Worm (Caenorhabditis elegans) whole organism, late embryonic: ENCODE data around the gene oac-40.

ENCODE experiments used
- C08G9.2 ChIP-seq: sonication (generic microtip); optimal IDR thresholded peaks from 2 replicates; lab custom pipeline; 2016; ENCODE audit warnings: mild to moderate bottlenecking, missing genetic modification characterization, moderate library complexity, missing compliant biosample characterization
- K02D7.2 ChIP-seq: sonication (generic microtip); optimal IDR thresholded peaks from 2 replicates; lab custom pipeline; 2017; ENCODE audit warnings: mild to moderate bottlenecking, missing genetic modification characterization, missing compliant biosample characterization
- ama-1 ChIP-seq: fragments of 150-350 bp; optimal IDR thresholded peaks from 2 replicates; lab custom pipeline; 2014
- ceh-18 ChIP-seq: sonication (generic microtip); optimal IDR thresholded peaks from 2 replicates; lab custom pipeline; 2016; ENCODE audit warnings: missing genetic modification characterization, missing compliant biosample characterization
- ceh-19 ChIP-seq: fragments of 200-800 bp; sonication (Bioruptor generic); optimal IDR thresholded peaks from 2 replicates; lab custom pipeline; 2018; ENCODE audit warnings: mild to moderate bottlenecking, missing genetic modification characterization, missing compliant biosample characterization
- ceh-2 ChIP-seq: sonication (generic microtip); optimal IDR thresholded peaks from 2 replicates; lab custom pipeline; 2016; ENCODE audit warnings: missing genotype, missing genetic modification characterization, missing compliant biosample characterization
- ceh-22 ChIP-seq: sonication (generic microtip); optimal IDR thresholded peaks from 2 replicates; lab custom pipeline; 2017; ENCODE audit warnings: missing biosample characterization, missing genetic modification characterization
- ceh-24 ChIP-seq: sonication (generic microtip); optimal IDR thresholded peaks from 2 replicates; lab custom pipeline; 2016; ENCODE audit warnings: mild to moderate bottlenecking, missing genetic modification characterization, missing compliant biosample characterization
- ceh-30 ChIP-seq: fragments of 150-350 bp; optimal IDR thresholded peaks from 2 replicates; lab custom pipeline; 2014; ENCODE audit warnings: missing biosample characterization, missing genetic modification characterization
- ceh-31 ChIP-seq: sonication (generic microtip); optimal IDR thresholded peaks from 2 replicates; lab custom pipeline; 2016; ENCODE audit warnings: missing genetic modification characterization, missing compliant biosample characterization
- ceh-34 ChIP-seq: sonication (generic microtip); optimal IDR thresholded peaks from 2 replicates; lab custom pipeline; 2016; ENCODE audit warnings: mild to moderate bottlenecking, missing genetic modification characterization, missing compliant biosample characterization
- ceh-48 ChIP-seq: sonication (generic microtip); optimal IDR thresholded peaks from 2 replicates; lab custom pipeline; 2016; ENCODE audit warnings: missing genetic modification characterization, inconsistent platforms, missing compliant biosample characterization
- ceh-6 ChIP-seq: fragments of 200-800 bp; sonication (Bioruptor generic); optimal IDR thresholded peaks from 2 replicates; lab custom pipeline; 2018; ENCODE audit warnings: mild to moderate bottlenecking, missing genetic modification characterization, missing compliant biosample characterization
- ceh-9 ChIP-seq: sonication (generic microtip); optimal IDR thresholded peaks from 2 replicates; lab custom pipeline; 2016; ENCODE audit warnings: mild to moderate bottlenecking, missing genetic modification characterization, inconsistent platforms, missing compliant biosample characterization
- che-1 ChIP-seq: sonication (generic microtip); optimal IDR thresholded peaks from 2 replicates; lab custom pipeline; 2016; ENCODE audit warnings: mild to moderate bottlenecking, missing genetic modification characterization, missing compliant biosample characterization
- elt-2 ChIP-seq: sonication (generic microtip); optimal IDR thresholded peaks from 2 replicates; lab custom pipeline; 2016; ENCODE audit warnings: missing genetic modification reagents, missing genetic modification characterization, missing compliant biosample characterization
- ets-4 ChIP-seq: sonication (generic microtip); optimal IDR thresholded peaks from 2 replicates; lab custom pipeline; 2016; ENCODE audit warnings: missing genetic modification characterization, missing compliant biosample characterization
- fkh-10 ChIP-seq: fragments of 150-350 bp; optimal IDR thresholded peaks from 2 replicates; lab custom pipeline; 2014; ENCODE audit warnings: missing biosample characterization, missing genetic modification reagents, missing genetic modification characterization
- gmeb-2 ChIP-seq: sonication (generic microtip); optimal IDR thresholded peaks from 2 replicates; lab custom pipeline; 2016; ENCODE audit warnings: missing genetic modification characterization, inconsistent platforms, missing compliant biosample characterization
- hlh-13 ChIP-seq: fragments of 200-800 bp; sonication (Bioruptor generic); optimal IDR thresholded peaks from 2 replicates; lab custom pipeline; 2018; ENCODE audit warnings: mild to moderate bottlenecking, missing genetic modification characterization, missing compliant biosample characterization
- hlh-15 ChIP-seq: sonication (generic microtip); optimal IDR thresholded peaks from 2 replicates; lab custom pipeline; 2016; ENCODE audit warnings: missing genetic modification characterization, missing compliant biosample characterization
- hlh-6 ChIP-seq: sonication (generic microtip); optimal IDR thresholded peaks from 2 replicates; lab custom pipeline; 2016; ENCODE audit warnings: missing genotype, missing genetic modification characterization, missing compliant biosample characterization
- hlh-8 ChIP-seq: sonication (generic microtip); optimal IDR thresholded peaks from 2 replicates; lab custom pipeline; 2016; ENCODE audit warnings: missing genotype, missing genetic modification characterization, missing compliant biosample characterization
- lim-6 ChIP-seq: sonication (generic microtip); optimal IDR thresholded peaks from 2 replicates; lab custom pipeline; 2016; ENCODE audit warnings: missing genetic modification characterization, missing compliant biosample characterization
- madf-2 ChIP-seq: sonication (generic microtip); optimal IDR thresholded peaks from 2 replicates; lab custom pipeline; 2017; ENCODE audit warnings: missing genetic modification characterization, missing compliant biosample characterization
- mec-3 ChIP-seq: sonication (generic microtip); optimal IDR thresholded peaks from 2 replicates; lab custom pipeline; 2016; ENCODE audit warnings: borderline replicate concordance, missing genetic modification characterization, missing compliant biosample characterization
- nhr-11 ChIP-seq: fragments of 150-350 bp; optimal IDR thresholded peaks from 2 replicates; lab custom pipeline; 2014; ENCODE audit warnings: missing biosample characterization, missing genetic modification characterization
- pag-3 ChIP-seq: sonication (generic microtip); optimal IDR thresholded peaks from 2 replicates; lab custom pipeline; 2016; ENCODE audit warnings: missing compliant biosample characterization, missing genetic modification characterization, borderline replicate concordance
- pat-9 ChIP-seq: fragments of 200-800 bp; sonication (Bioruptor generic); optimal IDR thresholded peaks from 2 replicates; lab custom pipeline; 2018; ENCODE audit warnings: mild to moderate bottlenecking, missing genetic modification characterization, moderate library complexity, missing compliant biosample characterization
- pha-2 ChIP-seq: sonication (generic microtip); optimal IDR thresholded peaks from 2 replicates; lab custom pipeline; 2017; ENCODE audit warnings: mild to moderate bottlenecking, missing genetic modification characterization, missing compliant biosample characterization
- pha-4 ChIP-seq: fragments of 150-350 bp; optimal IDR thresholded peaks from 2 replicates; lab custom pipeline; 2018; ENCODE audit warnings: missing biosample characterization, missing genetic modification reagents, missing genetic modification characterization
- pqm-1 ChIP-seq: sonication (generic microtip); optimal IDR thresholded peaks from 2 replicates; lab custom pipeline; 2016; ENCODE audit warnings: missing genetic modification characterization, missing compliant biosample characterization
- ref-2 ChIP-seq: sonication (generic microtip); optimal IDR thresholded peaks from 2 replicates; lab custom pipeline; 2016; ENCODE audit warnings: missing genetic modification characterization, missing compliant biosample characterization
- rnt-1 ChIP-seq: sonication (generic microtip); optimal IDR thresholded peaks from 2 replicates; lab custom pipeline; 2016; ENCODE audit warnings: missing genetic modification characterization, missing compliant biosample characterization
- sdc-2 ChIP-seq: sonication (generic microtip); optimal IDR thresholded peaks from 2 replicates; lab custom pipeline; 2016; ENCODE audit warnings: missing genotype, missing genetic modification characterization, missing compliant biosample characterization
- sox-2 ChIP-seq: fragments of 200-800 bp; sonication (Bioruptor generic); IDR thresholded peaks from 2 replicates; pipeline ENCODE4 v1.3.6; 2022; ENCODE audit warnings: missing genetic modification reagents, missing genetic modification characterization, missing compliant biosample characterization
- syd-9 ChIP-seq: sonication (generic microtip); optimal IDR thresholded peaks from 2 replicates; lab custom pipeline; 2016; ENCODE audit warnings: mild to moderate bottlenecking, missing genetic modification characterization, moderate library complexity, missing compliant biosample characterization
- tbx-7 ChIP-seq: sonication (generic microtip); optimal IDR thresholded peaks from 2 replicates; lab custom pipeline; 2016; ENCODE audit warnings: missing genotype, missing genetic modification characterization, missing compliant biosample characterization
- ttx-3 ChIP-seq: sonication (generic microtip); optimal IDR thresholded peaks from 2 replicates; lab custom pipeline; 2016; ENCODE audit warnings: missing genetic modification reagents, missing genetic modification characterization, missing compliant biosample characterization
- unc-3 ChIP-seq, 2 experiments: fragments of 200-800 bp in 1 of 2; sonication (Bioruptor generic) in 1 of 2; sonication (generic microtip) in 1 of 2; conservative IDR thresholded peaks in 1 of 2; optimal IDR thresholded peaks in 1 of 2; 2 replicates each; pipeline versions ENCODE4 v1.3.6 to Lab custom; 2016 to 2022; ENCODE audit warnings: missing compliant biosample characterization in 2 of 2, missing genetic modification characterization in 2 of 2, missing genetic modification reagents in 1 of 2
- unc-42 ChIP-seq: sonication (generic microtip); optimal IDR thresholded peaks from 2 replicates; lab custom pipeline; 2016; ENCODE audit warnings: missing genotype, missing genetic modification characterization, missing compliant biosample characterization
- unc-86 ChIP-seq: sonication (generic microtip); optimal IDR thresholded peaks from 2 replicates; lab custom pipeline; 2016; ENCODE audit warnings: missing genetic modification characterization, missing compliant biosample characterization
- zip-5 ChIP-seq: sonication (generic microtip); optimal IDR thresholded peaks from 2 replicates; lab custom pipeline; 2016; ENCODE audit warnings: missing genetic modification characterization, missing compliant biosample characterization
- ztf-16 ChIP-seq: sonication (generic microtip); optimal IDR thresholded peaks from 2 replicates; lab custom pipeline; 2017; ENCODE audit warnings: missing genetic modification characterization, missing compliant biosample characterization

Gene oac-40

ce11 chrV:9063134-9063533 is 46.6 kb downstream of the oac-40 start:
- TF ChIP-seq unc-86 (tag; lab: Kevin White, UChicago) (no peak), ets-4 (tag; lab: Kevin White, UChicago) (no peak), ceh-6 (no peak), ceh-18 (no peak), K02D7.2 (tag; lab: Kevin White, UChicago) (no peak), madf-2 (tag; lab: Kevin White, UChicago) (no peak), lim-6 (no peak), mec-3 (tag; lab: Kevin White, UChicago) (no peak), pha-4 (tag; lab: Kevin White, UChicago) (no peak), hlh-13 (no peak), sdc-2 (no peak), rnt-1 (no peak), ceh-24 (no peak), unc-42 (tag; lab: Kevin White, UChicago) (no peak), ceh-31 (tag; lab: Kevin White, UChicago) (no peak), pag-3 (tag; lab: Kevin White, UChicago) (no peak), zip-5 (no peak), hlh-8 (no peak)

- TF ChIP-seq ref-2 (tag; lab: Kevin White, UChicago) (no peak), hlh-15 (tag; lab: Kevin White, UChicago) (no peak), ceh-18 (no peak), ttx-3 (tag; lab: Kevin White, UChicago) (no peak), ceh-24 (no peak)
Measured at ce11 chrV:9065001-9065400, 48.4 kb downstream of the oac-40 start.

ce11 chrV:9065915-9066314 is 49.3 kb downstream of the oac-40 start:
- no peak for TF ChIP-seq hlh-6 (tag; lab: Kevin White, UChicago)
- TF ChIP-seq pat-9 (tag; lab: Kevin White, UChicago) = no peak
- TF ChIP-seq ref-2 (tag; lab: Kevin White, UChicago) = no peak
- no peak for TF ChIP-seq unc-86 (tag; lab: Kevin White, UChicago)
- TF ChIP-seq ceh-19 (GFP tag; lab: Kevin White, UChicago) = no peak
- TF ChIP-seq ceh-2 = no peak
- TF ChIP-seq tbx-7 = no peak
- TF ChIP-seq ama-1 (lab: Kevin White, UChicago) = no peak
- TF ChIP-seq mec-3 (tag; lab: Kevin White, UChicago) = no peak
- TF ChIP-seq ceh-30 = no peak
- no peak for TF ChIP-seq syd-9
- no peak for TF ChIP-seq pha-2 (tag; lab: Kevin White, UChicago)
- no peak for TF ChIP-seq nhr-11 (tag; lab: Kevin White, UChicago)
- TF ChIP-seq gmeb-2 (tag; lab: Kevin White, UChicago) = no peak
- TF ChIP-seq pqm-1 (tag; lab: Kevin White, UChicago) = no peak
- no peak for TF ChIP-seq ceh-48
- no peak for TF ChIP-seq elt-2 (tag; lab: Kevin White, UChicago)
- no peak for TF ChIP-seq madf-2 (tag; lab: Kevin White, UChicago)
- no peak for TF ChIP-seq hlh-15 (tag; lab: Kevin White, UChicago)

ce11 chrV:9067678-9068077 is 51.1 kb downstream of the oac-40 start, which contains the start of gene fip-2:
fip-2 (plus strand) TSS chrV:9067978.
- no peak for TF ChIP-seq che-1 (tag; lab: Kevin White, UChicago)
- TF ChIP-seq ceh-22 (tag; lab: Kevin White, UChicago) = no peak
- TF ChIP-seq pat-9 (tag; lab: Kevin White, UChicago) = no peak
- TF ChIP-seq unc-3 (GFP tag; conservative IDR thresholded peaks at IDR 0.05; lab: Robert Waterston, UW) = no peak
- no peak for TF ChIP-seq unc-3 (tag; optimal IDR thresholded peaks at IDR 0.05; lab: Kevin White, UChicago)
- TF ChIP-seq unc-42 (tag; lab: Kevin White, UChicago) = no peak
- no peak for TF ChIP-seq C08G9.2 (tag; lab: Kevin White, UChicago)
- no peak for TF ChIP-seq fkh-10
- TF ChIP-seq sdc-2 = no peak
- no peak for TF ChIP-seq tbx-7
- TF ChIP-seq pha-4 (tag; lab: Kevin White, UChicago) = no peak
- TF ChIP-seq ztf-16 (tag; lab: Kevin White, UChicago) = no peak
- no peak for TF ChIP-seq ceh-18
- TF ChIP-seq madf-2 (tag; lab: Kevin White, UChicago) = no peak
- TF ChIP-seq sox-2 (GFP tag; lab: Robert Waterston, UW) = no peak
- TF ChIP-seq ceh-9 = no peak
- no peak for TF ChIP-seq ceh-34
- no peak for TF ChIP-seq ceh-30
